Worm (Caenorhabditis elegans): ENCODE measurements around the gene anp-1.
A peak's percentile ranks its signal among the peaks of the same experiment; 100 is the strongest.

anp-1 gene

ce11 chrV:12870740-12871139 lies 11.5 kb downstream of the anp-1 start:
- TF ChIP-seq nhr-129 (tag; optimal IDR thresholded peaks at IDR 0.05) (peak; percentile 17), elt-1 (tag; optimal IDR thresholded peaks at IDR 0.05) (no peak), sem-4 (tag; optimal IDR thresholded peaks at IDR 0.05) (no peak), alr-1 (tag; optimal IDR thresholded peaks at IDR 0.05) (no peak), mbf-1 (tag; optimal IDR thresholded peaks at IDR 0.05) (no peak), F13H6.1 (tag; optimal IDR thresholded peaks at IDR 0.05) (peak; percentile 40), Y55F3AM.14 (GFP tag; optimal IDR thresholded peaks at IDR 0.05) (no peak), zag-1 (tag; optimal IDR thresholded peaks at IDR 0.05) (no peak), ztf-11 (tag; optimal IDR thresholded peaks at IDR 0.05) (no peak)

ce11 chrV:12871753-12872152 lies 12.5 kb downstream of the anp-1 start, which contains the start of gene bus-19:
TSS of gene bus-19 (plus strand) at chrV:12872053.
- TF ChIP-seq fos-1 (tag; optimal IDR thresholded peaks at IDR 0.05) (no peak), dmd-4 (tag; optimal IDR thresholded peaks at IDR 0.05) (no peak), peb-1 (tag; optimal IDR thresholded peaks at IDR 0.05) (no peak), snpc-4 (tag; optimal IDR thresholded peaks at IDR 0.05) (no peak), crh-2 (tag; optimal IDR thresholded peaks at IDR 0.05) (no peak), egl-27 (tag; optimal IDR thresholded peaks at IDR 0.05) (no peak), ZK546.5 (tag; optimal IDR thresholded peaks at IDR 0.05) (no peak)

- TF ChIP-seq egl-27 (tag; optimal IDR thresholded peaks at IDR 0.05) (no peak), alr-1 (tag; optimal IDR thresholded peaks at IDR 0.05) (no peak), blmp-1 (tag; optimal IDR thresholded peaks at IDR 0.05; ENCODE audit: insufficient read depth) (peak; percentile 4)
These were observed 16.6 kb downstream of the anp-1 start for ce11 chrV:12875850-12876249.

- no peak for TF ChIP-seq lin-11 (tag; optimal IDR thresholded peaks at IDR 0.05)
- TF ChIP-seq peb-1 (tag; optimal IDR thresholded peaks at IDR 0.05): no peak
- no peak for TF ChIP-seq nhr-10 (tag; optimal IDR thresholded peaks at IDR 0.05)
- no peak for TF ChIP-seq skn-1 (tag; optimal IDR thresholded peaks at IDR 0.05)
- TF ChIP-seq fos-1 (tag; optimal IDR thresholded peaks at IDR 0.05): peak; percentile 48
- TF ChIP-seq ztf-11 (tag; optimal IDR thresholded peaks at IDR 0.05): no peak
- TF ChIP-seq crh-2 (tag; optimal IDR thresholded peaks at IDR 0.05): peak; percentile 20
- peak; percentile 58 for TF ChIP-seq sma-9 (GFP tag; optimal IDR thresholded peaks at IDR 0.05)
- TF ChIP-seq sma-9 (tag; optimal IDR thresholded peaks at IDR 0.05): no peak
- no peak for TF ChIP-seq gmeb-1 (tag; optimal IDR thresholded peaks at IDR 0.05)
These were observed 17.5 kb downstream of the anp-1 start for ce11 chrV:12876708-12877107.

- TF ChIP-seq fos-1 (tag; optimal IDR thresholded peaks at IDR 0.05) (peak; percentile 28), alr-1 (tag; optimal IDR thresholded peaks at IDR 0.05) (no peak)
These were observed 18.3 kb downstream of the anp-1 start for ce11 chrV:12877579-12877978.

- TF ChIP-seq peb-1 (tag; optimal IDR thresholded peaks at IDR 0.05) (no peak), ztf-4 (tag; optimal IDR thresholded peaks at IDR 0.05) (no peak), ceh-16 (tag; optimal IDR thresholded peaks at IDR 0.05) (no peak), nhr-10 (tag; optimal IDR thresholded peaks at IDR 0.05) (no peak), snpc-4 (tag; optimal IDR thresholded peaks at IDR 0.05) (no peak), nhr-21 (tag; optimal IDR thresholded peaks at IDR 0.05) (peak; percentile 14), nhr-129 (tag; optimal IDR thresholded peaks at IDR 0.05) (no peak)
These were observed 20.1 kb downstream of the anp-1 start for ce11 chrV:12879349-12879748.

- TF ChIP-seq alr-1 (tag; optimal IDR thresholded peaks at IDR 0.05) (no peak), ztf-4 (tag; optimal IDR thresholded peaks at IDR 0.05) (no peak), ztf-1 (GFP tag; conservative IDR thresholded peaks at IDR 0.05) (no peak), lin-13 (GFP tag; optimal IDR thresholded peaks at IDR 0.05) (no peak), nhr-10 (tag; optimal IDR thresholded peaks at IDR 0.05) (no peak), nhr-129 (tag; optimal IDR thresholded peaks at IDR 0.05) (no peak), C34F6.9 (tag; optimal IDR thresholded peaks at IDR 0.05) (no peak), skn-1 (tag; optimal IDR thresholded peaks at IDR 0.05) (no peak), nhr-12 (tag; optimal IDR thresholded peaks at IDR 0.05) (no peak), sem-4 (tag; optimal IDR thresholded peaks at IDR 0.05) (no peak), nhr-23 (tag; optimal IDR thresholded peaks at IDR 0.05) (no peak), nhr-11 (tag; optimal IDR thresholded peaks at IDR 0.05) (no peak), ceh-16 (tag; optimal IDR thresholded peaks at IDR 0.05) (no peak), aly-2 (tag; optimal IDR thresholded peaks at IDR 0.05) (no peak), nhr-21 (tag; optimal IDR thresholded peaks at IDR 0.05) (no peak), ama-1 (optimal IDR thresholded peaks at IDR 0.05) (no peak), peb-1 (tag; optimal IDR thresholded peaks at IDR 0.05) (no peak), nhr-25 (tag; optimal IDR thresholded peaks at IDR 0.05) (no peak), unc-62 (GFP tag; optimal IDR thresholded peaks at IDR 0.05) (no peak), sma-9 (GFP tag; optimal IDR thresholded peaks at IDR 0.05) (no peak), sma-9 (tag; optimal IDR thresholded peaks at IDR 0.05) (no peak)
These were observed 22.2 kb downstream of the anp-1 start for ce11 chrV:12881396-12881795.
